Worm (Caenorhabditis elegans): Measurements from ENCODE around the gene unc-31.
A peak's percentile ranks its signal among the peaks of the same experiment; 100 is the strongest.

Gene unc-31

DNA sequence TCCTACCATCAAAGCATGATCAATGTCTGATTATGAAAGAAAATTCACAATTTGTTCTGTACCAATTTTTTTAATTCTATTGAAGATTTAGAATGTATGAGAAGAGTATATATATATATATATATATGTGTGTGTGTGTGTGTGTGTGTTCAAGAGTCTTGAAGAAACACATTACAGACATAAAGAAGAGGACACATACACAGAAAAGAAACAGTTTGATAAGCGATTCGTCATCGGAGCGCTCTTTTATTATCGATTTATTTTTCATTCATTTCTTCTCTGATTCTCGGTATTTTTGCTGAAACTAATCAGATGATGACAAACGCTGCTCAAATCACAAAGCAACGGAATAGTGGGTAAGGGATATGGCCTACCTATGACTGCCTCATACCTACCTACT is 20.0 kb downstream of the unc-31 start, which contains the start of gene pin-2:
Gene pin-2, plus strand, starts transcription at position 227 of the 400 bp plus-strand sequence.
- TF ChIP-seq flt-1 (GFP tag; IDR thresholded peaks at IDR 0.05) (no peak), aly-1 (tag; optimal IDR thresholded peaks at IDR 0.05) (no peak), ets-7 (tag; optimal IDR thresholded peaks at IDR 0.05) (no peak)

DNA sequence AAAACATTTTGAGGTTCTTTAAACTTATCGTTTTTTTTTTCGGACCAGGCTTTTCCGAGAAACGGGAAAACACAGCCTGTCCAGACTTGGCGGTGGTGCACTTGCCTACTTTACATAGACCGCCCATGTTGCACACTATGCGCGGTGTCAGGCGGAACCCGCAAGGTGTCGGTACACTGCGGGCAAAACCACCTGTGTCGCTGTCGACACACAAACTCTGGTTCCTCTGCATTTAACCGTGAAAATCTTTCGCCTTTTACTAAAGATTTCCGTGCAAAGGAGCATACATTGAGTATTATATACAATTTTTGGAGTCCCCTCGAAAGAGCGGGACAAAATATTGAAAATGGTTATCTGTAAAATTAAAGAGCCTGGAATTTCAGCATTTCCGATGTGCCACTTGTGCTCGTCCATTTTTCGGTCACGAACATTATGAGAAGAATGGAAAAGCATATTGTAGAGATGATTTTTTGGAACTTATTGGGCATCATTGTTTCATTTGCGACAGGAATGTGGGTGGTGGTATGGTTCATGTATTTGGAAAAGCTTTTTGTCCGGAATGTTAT is 21.8 kb downstream of the unc-31 start:
- TF ChIP-seq sea-1 (GFP tag; conservative IDR thresholded peaks at IDR 0.05), result no peak
- TF ChIP-seq tbx-11 (GFP tag; IDR thresholded peaks at IDR 0.05), result no peak
- peak; percentile 20; the same call in 1 of the 2 replicates for TF ChIP-seq scrt-1 (GFP tag; IDR thresholded peaks at IDR 0.05)
- no peak for TF ChIP-seq aly-1 (tag; optimal IDR thresholded peaks at IDR 0.05)

DNA sequence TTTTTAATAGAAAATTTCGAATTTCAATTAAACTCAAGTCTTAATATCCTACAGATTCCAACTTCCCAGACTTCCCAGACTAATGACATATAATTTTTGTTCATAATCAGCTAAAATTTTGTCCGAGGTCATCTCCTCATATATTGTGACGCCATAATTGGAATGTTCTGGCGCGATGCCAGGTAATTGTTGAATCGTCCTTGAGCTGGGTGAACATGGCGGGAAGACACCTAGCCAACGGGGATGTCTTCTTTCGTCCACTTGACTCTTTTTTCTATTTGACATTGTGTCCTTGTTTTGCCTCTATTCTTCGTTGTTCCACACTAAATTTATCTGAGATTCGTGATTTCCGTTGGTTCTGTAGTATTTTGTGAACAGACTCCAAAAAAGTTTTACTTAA is 23.1 kb downstream of the unc-31 start:
- TF ChIP-seq ets-7 (tag; optimal IDR thresholded peaks at IDR 0.05), result no peak
- no peak for TF ChIP-seq ama-1 (optimal IDR thresholded peaks at IDR 0.05)
- no peak for TF ChIP-seq hnd-1 (tag; optimal IDR thresholded peaks at IDR 0.05)
- no peak for TF ChIP-seq ceh-36 (tag; optimal IDR thresholded peaks at IDR 0.05)
- no peak for TF ChIP-seq sea-1 (GFP tag; conservative IDR thresholded peaks at IDR 0.05)
- no peak for TF ChIP-seq tbx-11 (GFP tag; IDR thresholded peaks at IDR 0.05)
- TF ChIP-seq tra-4 (tag; optimal IDR thresholded peaks at IDR 0.05), result no peak
- TF ChIP-seq hmg-4 (GFP tag; optimal IDR thresholded peaks at IDR 0.05), result no peak

DNA sequence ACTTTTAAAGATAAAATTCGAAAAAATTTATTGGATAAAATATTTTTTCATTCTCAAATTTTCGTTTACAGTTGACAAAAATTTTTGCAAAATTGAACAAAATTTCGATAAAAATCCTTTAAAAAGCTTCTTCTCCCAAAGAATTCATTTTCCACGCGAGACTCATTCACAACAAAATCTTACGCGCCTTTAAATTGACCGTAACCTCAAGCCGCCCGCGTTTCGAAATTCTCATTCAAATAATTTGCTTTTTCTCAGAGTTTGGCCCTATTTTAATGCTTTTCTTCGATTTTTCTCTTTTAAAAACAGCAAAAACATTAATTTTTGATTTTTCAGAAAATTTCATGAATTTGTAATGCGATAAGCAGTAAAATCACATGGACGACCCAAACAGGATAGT is 31.9 kb downstream of the unc-31 start, which contains the start of gene F07C6.4:
Gene F07C6.4, plus strand, starts transcription at position 330 of the 400 bp plus-strand sequence.
- no peak for TF ChIP-seq hmbx-1 (tag; optimal IDR thresholded peaks at IDR 0.05)
- TF ChIP-seq tra-4 (tag; optimal IDR thresholded peaks at IDR 0.05), result no peak
- TF ChIP-seq pes-1 (GFP tag; IDR thresholded peaks at IDR 0.05), result no peak
- TF ChIP-seq hnd-1 (tag; optimal IDR thresholded peaks at IDR 0.05), result no peak
- no peak for TF ChIP-seq aly-1 (tag; optimal IDR thresholded peaks at IDR 0.05)
- TF ChIP-seq flt-1 (GFP tag; IDR thresholded peaks at IDR 0.05), result no peak
- TF ChIP-seq tbx-11 (GFP tag; IDR thresholded peaks at IDR 0.05), result no peak
- no peak for TF ChIP-seq scrt-1 (GFP tag; IDR thresholded peaks at IDR 0.05)
- no peak for TF ChIP-seq ceh-36 (tag; optimal IDR thresholded peaks at IDR 0.05)
- TF ChIP-seq ceh-13 (GFP tag; optimal IDR thresholded peaks at IDR 0.05), result no peak

DNA sequence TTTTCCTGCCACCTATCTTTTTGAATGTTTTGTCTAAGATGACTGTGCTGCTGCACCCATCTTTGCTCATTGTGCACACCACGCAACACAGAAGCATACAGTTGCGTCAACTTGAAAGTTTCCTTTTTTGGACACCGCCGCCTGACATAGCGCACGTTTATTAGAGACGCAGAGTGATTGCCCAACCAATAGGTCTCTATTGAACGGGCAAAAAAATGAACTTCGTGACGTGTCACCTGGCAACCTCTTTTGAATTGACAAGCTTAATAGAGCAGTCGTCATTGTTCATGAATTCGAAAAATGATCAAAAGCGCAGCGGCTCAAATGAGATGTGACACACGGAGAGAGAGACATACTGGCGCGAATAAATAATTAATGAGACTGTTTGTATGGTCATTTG is 37.9 kb downstream of the unc-31 start:
- no peak for TF ChIP-seq ama-1 (optimal IDR thresholded peaks at IDR 0.05)
- TF ChIP-seq hmg-4 (GFP tag; optimal IDR thresholded peaks at IDR 0.05), result no peak
- TF ChIP-seq sea-1 (GFP tag; conservative IDR thresholded peaks at IDR 0.05), result no peak
- no peak for TF ChIP-seq ets-7 (tag; optimal IDR thresholded peaks at IDR 0.05)

DNA sequence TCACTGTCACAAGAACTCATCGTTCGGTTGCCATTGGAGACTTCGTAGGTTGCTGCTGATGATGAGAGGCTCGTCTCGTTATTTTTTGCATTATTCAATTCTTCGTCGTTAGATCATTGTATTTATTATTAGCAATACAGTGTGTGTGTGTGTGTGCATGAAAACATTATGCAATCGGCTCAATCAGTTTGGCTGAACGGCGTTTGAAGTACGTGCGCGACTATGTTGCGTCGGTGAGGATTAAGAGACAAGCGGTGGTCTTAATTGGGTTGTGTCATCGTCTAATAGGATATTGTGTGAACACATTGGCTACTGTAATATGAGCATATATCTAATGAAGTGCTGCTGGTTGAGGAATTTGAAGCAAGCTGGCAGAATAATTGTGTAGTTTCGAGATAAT is 40.2 kb downstream of the unc-31 start:
- TF ChIP-seq tbx-11 (GFP tag; IDR thresholded peaks at IDR 0.05) (no peak), ceh-36 (tag; optimal IDR thresholded peaks at IDR 0.05) (peak; percentile 65), ceh-13 (GFP tag; optimal IDR thresholded peaks at IDR 0.05) (no peak), scrt-1 (GFP tag; IDR thresholded peaks at IDR 0.05) (no peak)

DNA sequence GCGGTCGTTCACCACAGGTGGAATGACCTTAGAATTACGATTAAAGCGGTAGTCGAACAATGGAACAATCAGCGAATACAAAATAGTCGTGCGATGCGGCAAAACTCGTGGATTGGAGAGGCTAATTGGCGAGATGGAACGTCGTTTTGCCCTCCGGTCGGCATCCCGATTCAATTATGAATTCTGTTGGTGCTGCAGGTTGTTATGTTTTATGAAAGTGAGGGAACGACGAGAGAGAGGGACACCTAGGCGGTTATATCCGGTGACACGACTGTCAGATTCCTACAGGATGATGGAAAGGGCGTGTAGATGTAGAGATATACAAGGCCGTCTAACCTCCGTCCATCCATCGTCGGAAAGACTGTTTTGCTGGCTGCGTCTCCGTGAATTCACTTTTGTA is 43.0 kb downstream of the unc-31 start:
- TF ChIP-seq pes-1 (GFP tag; IDR thresholded peaks at IDR 0.05), result no peak
- TF ChIP-seq ets-7 (tag; optimal IDR thresholded peaks at IDR 0.05), result no peak
- no peak for TF ChIP-seq hmg-4 (GFP tag; optimal IDR thresholded peaks at IDR 0.05)
- no peak for TF ChIP-seq B0310.2 (tag; optimal IDR thresholded peaks at IDR 0.05)
- no peak for TF ChIP-seq tra-4 (tag; optimal IDR thresholded peaks at IDR 0.05)
- TF ChIP-seq F13C5.2 (tag; optimal IDR thresholded peaks at IDR 0.05), result no peak
- no peak for TF ChIP-seq sea-1 (GFP tag; conservative IDR thresholded peaks at IDR 0.05)

DNA sequence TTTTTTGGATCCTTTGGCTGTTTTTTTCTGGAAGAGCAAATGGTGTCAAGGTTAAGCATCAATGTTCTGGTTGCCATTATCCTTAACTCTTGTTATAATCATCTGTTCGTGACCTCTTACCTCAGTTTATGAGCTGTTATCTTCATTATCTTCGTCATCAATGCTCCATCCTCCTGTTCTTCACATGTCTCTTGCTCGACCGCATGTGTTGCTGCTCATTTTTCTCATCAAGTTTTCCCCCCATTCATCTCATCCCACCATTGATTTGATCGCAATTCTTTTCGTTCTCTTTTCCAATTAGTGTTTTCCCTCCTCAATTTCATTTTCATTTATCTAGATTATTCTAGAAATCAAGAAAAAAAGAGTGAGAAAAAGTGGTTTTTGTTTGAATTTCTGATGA is 43.9 kb downstream of the unc-31 start:
- TF ChIP-seq B0310.2 (tag; optimal IDR thresholded peaks at IDR 0.05), result no peak
- TF ChIP-seq F13C5.2 (tag; optimal IDR thresholded peaks at IDR 0.05), result no peak
- TF ChIP-seq tbx-37 (GFP tag; conservative IDR thresholded peaks at IDR 0.05), result no peak
- TF ChIP-seq hnd-1 (tag; optimal IDR thresholded peaks at IDR 0.05), result no peak
- TF ChIP-seq flt-1 (GFP tag; IDR thresholded peaks at IDR 0.05), result no peak
- no peak for TF ChIP-seq sea-1 (GFP tag; conservative IDR thresholded peaks at IDR 0.05)
- no peak for TF ChIP-seq hmg-4 (GFP tag; optimal IDR thresholded peaks at IDR 0.05)
- TF ChIP-seq hmbx-1 (tag; optimal IDR thresholded peaks at IDR 0.05), result no peak
- no peak for TF ChIP-seq tbx-11 (GFP tag; IDR thresholded peaks at IDR 0.05)
- TF ChIP-seq scrt-1 (GFP tag; IDR thresholded peaks at IDR 0.05), result no peak
- no peak for TF ChIP-seq ceh-13 (GFP tag; optimal IDR thresholded peaks at IDR 0.05)
- TF ChIP-seq ama-1 (optimal IDR thresholded peaks at IDR 0.05), result no peak

DNA sequence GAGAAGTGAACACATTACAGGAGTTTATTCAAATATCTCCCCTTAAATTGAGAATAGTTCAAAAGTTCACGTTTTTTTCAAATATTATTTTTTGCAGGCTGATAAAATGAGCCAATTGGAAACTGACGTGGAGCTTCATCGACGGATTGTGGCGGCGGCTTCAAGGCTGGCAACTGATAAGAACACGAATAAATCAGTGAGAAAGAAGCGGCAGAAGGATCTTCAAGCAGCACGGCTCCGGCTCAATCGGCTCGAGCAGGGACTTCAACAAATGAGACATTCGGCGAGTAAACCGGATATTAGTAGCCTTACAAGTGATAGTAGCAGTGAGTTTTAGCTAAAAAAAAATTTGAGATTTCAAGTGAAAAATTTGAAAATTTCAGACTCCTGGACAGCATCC is 51.6 kb downstream of the unc-31 start, which contains the start of gene M02B1.4:
Gene M02B1.4, minus strand, starts transcription at position 9 of the 400 bp plus-strand sequence.
- TF ChIP-seq tra-4 (tag; optimal IDR thresholded peaks at IDR 0.05), result no peak
- no peak for TF ChIP-seq B0310.2 (tag; optimal IDR thresholded peaks at IDR 0.05)
- no peak for TF ChIP-seq ama-1 (optimal IDR thresholded peaks at IDR 0.05)
- no peak for TF ChIP-seq ceh-13 (GFP tag; optimal IDR thresholded peaks at IDR 0.05)
- no peak for TF ChIP-seq aly-1 (tag; optimal IDR thresholded peaks at IDR 0.05)

Measured in whole organism, early embryonic.